Worm (Caenorhabditis elegans) whole organism, early embryonic: Measurements from ENCODE around the gene Y56A3A.2.

Experiments
- B0310.2 ChIP-seq: sonication (generic microtip); optimal IDR thresholded peaks from 2 replicates; lab custom pipeline; 2016; ENCODE audit warnings: mild to moderate bottlenecking, missing genetic modification characterization, missing compliant biosample characterization
- ama-1 ChIP-seq: fragments of 150-350 bp; optimal IDR thresholded peaks from 2 replicates; lab custom pipeline; 2014
- ceh-36 ChIP-seq: sonication (generic microtip); optimal IDR thresholded peaks from 2 replicates; lab custom pipeline; 2016; ENCODE audit warnings: missing genetic modification characterization, inconsistent platforms, missing compliant biosample characterization
- hmg-4 ChIP-seq: fragments of 200-800 bp; sonication (Bioruptor generic); optimal IDR thresholded peaks from 2 replicates; lab custom pipeline; 2018; ENCODE audit warnings: mild to moderate bottlenecking, missing genetic modification characterization, missing compliant biosample characterization
- hnd-1 ChIP-seq: sonication (generic microtip); optimal IDR thresholded peaks from 2 replicates; lab custom pipeline; 2016; ENCODE audit warnings: missing genetic modification characterization, missing compliant biosample characterization
- sea-1 ChIP-seq: fragments of 200-800 bp; sonication (Bioruptor generic); conservative IDR thresholded peaks from 2 replicates; pipeline ENCODE4 v1.3.6; 2022; ENCODE audit warnings: missing genetic modification characterization, missing compliant biosample characterization

- TF ChIP-seq ama-1 (lab: Kevin White, UChicago) (no peak), hmg-4 (no peak), hnd-1 (no peak), B0310.2 (no peak), ceh-36 (no peak), sea-1 (GFP tag; lab: Robert Waterston, UW) (no peak)
These were observed 29.3 kb upstream of the Y56A3A.2 start, which contains the start of gene faah-5 for ce11 chrIII:11891335-11891734.
